Fruit fly (Drosophila melanogaster) Kc167 (cell line): Measurements from ENCODE around the gene CG11317.

ENCODE experiments used
- Myc ChIP-seq: fragments of >200 bp; optimal IDR thresholded peaks from 2 replicates; lab custom pipeline; 2017; ENCODE audit warnings: missing external identifiers
- Sin3A ChIP-seq: fragments of >200 bp; optimal IDR thresholded peaks from 2 replicates; lab custom pipeline; 2018; ENCODE audit warnings: missing external identifiers
- h ChIP-seq: fragments of >200 bp; optimal IDR thresholded peaks from 3 replicates; lab custom pipeline; 2018; ENCODE audit warnings: missing external identifiers
- insv ChIP-seq: fragments of >200 bp; optimal IDR thresholded peaks from 3 replicates; lab custom pipeline; 2018; ENCODE audit warnings: missing external identifiers
- psq ChIP-seq: fragments of >200 bp; optimal IDR thresholded peaks from 2 replicates; lab custom pipeline; 2017; ENCODE audit warnings: missing external identifiers
- ttk ChIP-seq: sonication (Bioruptor generic); optimal IDR thresholded peaks from 2 replicates; lab custom pipeline; 2017; ENCODE audit warnings: missing external identifiers

Gene CG11317

dm6 chr3R:31066356-31066755, 30.8 kb downstream of the CG11317 start:
- TF ChIP-seq Myc (lab: Kevin White, UChicago): no peak
- TF ChIP-seq insv: no peak
- TF ChIP-seq Sin3A (lab: Kevin White, UChicago): no peak
- TF ChIP-seq ttk (lab: Kevin White, UChicago): no peak
- TF ChIP-seq h (lab: Kevin White, UChicago): no peak

dm6 chr3R:31064653-31065322, 32.3 kb downstream of the CG11317 start, which contains the start of gene Sox100B:
Gene Sox100B (plus strand): TSS chr3R:31065253.
- TF ChIP-seq insv: no peak
- no peak for TF ChIP-seq ttk (lab: Kevin White, UChicago)
- TF ChIP-seq h (lab: Kevin White, UChicago): no peak
- TF ChIP-seq Myc (lab: Kevin White, UChicago): no peak
- TF ChIP-seq Sin3A (lab: Kevin White, UChicago): no peak
- no peak for TF ChIP-seq psq (lab: Kevin White, UChicago)

dm6 chr3R:31062344-31062964, 34.7 kb downstream of the CG11317 start:
- TF ChIP-seq insv: no peak

- TF ChIP-seq insv (no peak), h (lab: Kevin White, UChicago) (no peak), psq (lab: Kevin White, UChicago) (no peak), Sin3A (lab: Kevin White, UChicago) (no peak), Myc (lab: Kevin White, UChicago) (no peak), ttk (lab: Kevin White, UChicago) (no peak)
Observed at dm6 chr3R:31060708-31061625, 36.2 kb downstream of the CG11317 start, which contains the start of gene dco. Gene dco (minus strand): TSS chr3R:31061210.

- TF ChIP-seq Sin3A (lab: Kevin White, UChicago) (no peak), ttk (lab: Kevin White, UChicago) (no peak)
Observed at dm6 chr3R:31059807-31060707, 37.1 kb downstream of the CG11317 start.

dm6 chr3R:31059036-31059806, 37.9 kb downstream of the CG11317 start:
- TF ChIP-seq psq (lab: Kevin White, UChicago) (no peak), Sin3A (lab: Kevin White, UChicago) (no peak), h (lab: Kevin White, UChicago) (no peak), insv (no peak), Myc (lab: Kevin White, UChicago) (no peak), ttk (lab: Kevin White, UChicago) (no peak)

- TF ChIP-seq Myc (lab: Kevin White, UChicago) (no peak), Sin3A (lab: Kevin White, UChicago) (no peak), ttk (lab: Kevin White, UChicago) (no peak), h (lab: Kevin White, UChicago) (no peak), psq (lab: Kevin White, UChicago) (no peak), insv (no peak)
Observed at dm6 chr3R:31053784-31054221, 43.3 kb downstream of the CG11317 start, which contains the start of gene Chchd3. Gene Chchd3 (minus strand): TSS chr3R:31053915.

dm6 chr3R:31048629-31049028, 48.5 kb downstream of the CG11317 start, which contains the start of gene Alp4:
Gene Alp4 (plus strand): TSS chr3R:31048929.
- TF ChIP-seq Myc (lab: Kevin White, UChicago) (no peak), ttk (lab: Kevin White, UChicago) (no peak), Sin3A (lab: Kevin White, UChicago) (no peak), insv (no peak), psq (lab: Kevin White, UChicago) (no peak), h (lab: Kevin White, UChicago) (no peak)

- TF ChIP-seq ttk (lab: Kevin White, UChicago) (no peak), psq (lab: Kevin White, UChicago) (no peak)
Observed at dm6 chr3R:31045005-31045404, 52.1 kb downstream of the CG11317 start, which contains the start of gene CG33920. Gene CG33920 (minus strand): TSS chr3R:31045105.
